Worm (Caenorhabditis elegans) whole organism, L2 larva: ENCODE data around the gene sfxn-1.1.

ENCODE experiments used
- C34F6.9 ChIP-seq: fragments of 150-350 bp; optimal IDR thresholded peaks from 2 replicates; lab custom pipeline; 2014; ENCODE audit warnings: missing biosample characterization, missing genetic modification characterization
- F13H6.1 ChIP-seq: sonication (generic microtip); optimal IDR thresholded peaks from 2 replicates; lab custom pipeline; 2016; ENCODE audit warnings: missing genetic modification characterization, missing compliant biosample characterization
- R02D3.7 ChIP-seq: fragments of 150-350 bp; optimal IDR thresholded peaks from 2 replicates; lab custom pipeline; 2014; ENCODE audit warnings: missing biosample characterization, missing genetic modification characterization
- ZK546.5 ChIP-seq: sonication (generic microtip); optimal IDR thresholded peaks from 2 replicates; lab custom pipeline; 2017; ENCODE audit warnings: missing biosample characterization, missing genetic modification characterization
- alr-1 ChIP-seq: fragments of 150-350 bp; optimal IDR thresholded peaks from 2 replicates; lab custom pipeline; 2014; ENCODE audit warnings: missing biosample characterization, missing genetic modification characterization
- ama-1 ChIP-seq: fragments of 150-350 bp; optimal IDR thresholded peaks from 2 replicates; lab custom pipeline; 2018; ENCODE audit warnings: inconsistent platforms
- blmp-1 ChIP-seq: sonication (generic microtip); optimal IDR thresholded peaks from 2 replicates; lab custom pipeline; 2017; ENCODE audit warnings: missing genetic modification characterization, mild to moderate bottlenecking, missing compliant biosample characterization, antibody characterized with exemption, moderate library complexity; ENCODE audit not compliant: insufficient read depth
- ceh-82 ChIP-seq: fragments of 150-350 bp; optimal IDR thresholded peaks from 2 replicates; lab custom pipeline; 2014; ENCODE audit warnings: missing biosample characterization, missing genetic modification characterization
- dmd-4 ChIP-seq: sonication (generic microtip); optimal IDR thresholded peaks from 2 replicates; lab custom pipeline; 2017; ENCODE audit warnings: missing biosample characterization, missing genetic modification characterization
- elt-3 ChIP-seq: sonication (generic microtip); optimal IDR thresholded peaks from 2 replicates; lab custom pipeline; 2017; ENCODE audit warnings: missing biosample characterization, missing genetic modification characterization
- fos-1 ChIP-seq: fragments of 150-350 bp; optimal IDR thresholded peaks from 2 replicates; lab custom pipeline; 2014; ENCODE audit warnings: missing biosample characterization, missing genetic modification characterization
- gmeb-1 ChIP-seq: fragments of 150-350 bp; optimal IDR thresholded peaks from 2 replicates; lab custom pipeline; 2014; ENCODE audit warnings: missing biosample characterization, missing genetic modification characterization
- lin-11 ChIP-seq: fragments of 150-350 bp; sonication (generic microtip); optimal IDR thresholded peaks from 2 replicates; lab custom pipeline; 2014; ENCODE audit warnings: missing biosample characterization, missing genetic modification characterization, inconsistent platforms, mixed read lengths
- lin-13 ChIP-seq: fragments of 150-350 bp; optimal IDR thresholded peaks from 2 replicates; lab custom pipeline; 2014; ENCODE audit warnings: missing biosample characterization, missing genetic modification reagents, missing genetic modification characterization
- lin-39 ChIP-seq: fragments of 150-350 bp; optimal IDR thresholded peaks from 2 replicates; lab custom pipeline; 2014; ENCODE audit warnings: missing biosample characterization, missing genetic modification reagents, missing genetic modification characterization
- lsy-2 ChIP-seq, 2 experiments: fragments of 150-350 bp in 1 of 2; sonication (generic microtip) in 1 of 2; optimal IDR thresholded peaks; 2 replicates each; lab custom pipeline; 2014 to 2017; ENCODE audit warnings: missing biosample characterization in 2 of 2, missing genetic modification characterization in 2 of 2
- nhr-10 ChIP-seq: sonication (generic microtip); optimal IDR thresholded peaks from 2 replicates; lab custom pipeline; 2017; ENCODE audit warnings: missing biosample characterization, missing genetic modification characterization
- nhr-11 ChIP-seq: fragments of 150-350 bp; optimal IDR thresholded peaks from 2 replicates; lab custom pipeline; 2014; ENCODE audit warnings: missing biosample characterization, missing genetic modification characterization
- nhr-129 ChIP-seq: fragments of 150-350 bp; optimal IDR thresholded peaks from 2 replicates; lab custom pipeline; 2014; ENCODE audit warnings: missing biosample characterization, missing genetic modification characterization
- nhr-21 ChIP-seq: fragments of 150-350 bp; optimal IDR thresholded peaks from 2 replicates; lab custom pipeline; 2014; ENCODE audit warnings: missing biosample characterization, missing genetic modification characterization
- nhr-23 ChIP-seq: fragments of 150-350 bp; optimal IDR thresholded peaks from 2 replicates; lab custom pipeline; 2014; ENCODE audit warnings: missing biosample characterization, missing genetic modification reagents, missing genetic modification characterization
- nhr-237 ChIP-seq: fragments of 150-350 bp; optimal IDR thresholded peaks from 2 replicates; lab custom pipeline; 2014; ENCODE audit warnings: missing biosample characterization, missing genetic modification characterization
- nhr-25 ChIP-seq: fragments of 150-350 bp; sonication (generic microtip); optimal IDR thresholded peaks from 3 replicates; lab custom pipeline; 2014; ENCODE audit warnings: missing biosample characterization, missing genetic modification characterization
- nhr-6 ChIP-seq: fragments of 150-350 bp; optimal IDR thresholded peaks from 2 replicates; lab custom pipeline; 2014; ENCODE audit warnings: missing biosample characterization, missing genetic modification characterization
- nhr-77 ChIP-seq: fragments of 150-350 bp; optimal IDR thresholded peaks from 2 replicates; lab custom pipeline; 2014; ENCODE audit warnings: missing biosample characterization, missing genetic modification characterization
- sma-3 ChIP-seq: sonication (generic microtip); optimal IDR thresholded peaks from 2 replicates; lab custom pipeline; 2016; ENCODE audit warnings: missing genetic modification reagents, missing genetic modification characterization, missing compliant biosample characterization
- sma-9 ChIP-seq, 2 experiments: fragments of 150-350 bp in 1 of 2; sonication (generic microtip) in 1 of 2; optimal IDR thresholded peaks; 2 replicates each; lab custom pipeline; 2014 to 2016; ENCODE audit warnings: missing genetic modification characterization in 2 of 2, mild to moderate bottlenecking in 1 of 2, missing biosample characterization in 1 of 2, missing compliant biosample characterization in 1 of 2, missing genetic modification reagents in 1 of 2, moderate library complexity in 1 of 2
- unc-55 ChIP-seq: fragments of 150-350 bp; sonication (generic microtip); optimal IDR thresholded peaks from 3 replicates; lab custom pipeline; 2014; ENCODE audit warnings: missing biosample characterization, missing genetic modification reagents, missing genetic modification characterization
- unc-62 ChIP-seq: fragments of 150-350 bp; optimal IDR thresholded peaks from 2 replicates; lab custom pipeline; 2014; ENCODE audit warnings: missing biosample characterization, missing genetic modification reagents, missing genetic modification characterization
- zag-1 ChIP-seq: fragments of 150-350 bp; optimal IDR thresholded peaks from 2 replicates; lab custom pipeline; 2014; ENCODE audit warnings: missing biosample characterization, missing genetic modification characterization
- ztf-1 ChIP-seq: fragments of 200-800 bp; sonication (Bioruptor generic); conservative IDR thresholded peaks from 2 replicates; pipeline ENCODE4 v1.3.6; 2022; ENCODE audit warnings: missing genetic modification characterization, missing compliant biosample characterization
- ztf-4 ChIP-seq: fragments of 150-350 bp; optimal IDR thresholded peaks from 2 replicates; lab custom pipeline; 2014; ENCODE audit warnings: missing biosample characterization, missing genetic modification characterization

The sfxn-1.1 gene

ce11 chrII:9558906-9559305, 40.2 kb upstream of the sfxn-1.1 start:
- no peak for TF ChIP-seq ztf-1
- no peak for TF ChIP-seq alr-1 (tag; lab: Kevin White, UChicago)
- TF ChIP-seq nhr-77 (tag; lab: Kevin White, UChicago) = no peak
- TF ChIP-seq nhr-25 (tag; lab: Kevin White, UChicago) = no peak
- no peak for TF ChIP-seq nhr-6 (tag; lab: Kevin White, UChicago)
- no peak for TF ChIP-seq ama-1 (lab: Kevin White, UChicago)
- TF ChIP-seq nhr-23 (tag; lab: Kevin White, UChicago) = no peak

- TF ChIP-seq blmp-1 = no peak
- TF ChIP-seq ztf-4 (tag; lab: Kevin White, UChicago) = no peak
- peak; percentile 13 for TF ChIP-seq nhr-129 (tag; lab: Kevin White, UChicago)
- TF ChIP-seq C34F6.9 (tag; lab: Kevin White, UChicago) = peak; percentile 40
- peak; percentile 16 for TF ChIP-seq nhr-25 (tag; lab: Kevin White, UChicago)
- TF ChIP-seq R02D3.7 (tag; lab: Kevin White, UChicago) = peak; percentile 28
Observed at ce11 chrII:9557437-9558150, 38.9 kb upstream of the sfxn-1.1 start, which contains the start of gene zfp-2. TSS of gene zfp-2 (plus strand) at chrII:9557650.

ce11 chrII:9556582-9556981, 37.9 kb upstream of the sfxn-1.1 start:
- no peak for TF ChIP-seq fos-1 (tag; lab: Kevin White, UChicago)
- TF ChIP-seq nhr-11 = no peak
- TF ChIP-seq sma-3 (GFP tag; lab: Kevin White, UChicago) = no peak
- TF ChIP-seq lin-11 (tag; lab: Kevin White, UChicago) = no peak
- no peak for TF ChIP-seq sma-9 (GFP tag; optimal IDR thresholded peaks at IDR 0.05; lab: Kevin White, UChicago)
- no peak for TF ChIP-seq sma-9 (tag; optimal IDR thresholded peaks at IDR 0.05; lab: Kevin White, UChicago)
- no peak for TF ChIP-seq unc-62 (GFP tag; lab: Kevin White, UChicago)
- TF ChIP-seq gmeb-1 (tag; lab: Kevin White, UChicago) = no peak
- TF ChIP-seq C34F6.9 (tag; lab: Kevin White, UChicago) = no peak
- no peak for TF ChIP-seq unc-55
- TF ChIP-seq lsy-2 (tag; optimal IDR thresholded peaks at IDR 0.05; lab: Kevin White, UChicago) = no peak
- no peak for TF ChIP-seq nhr-23 (tag; lab: Kevin White, UChicago)
- no peak for TF ChIP-seq R02D3.7 (tag; lab: Kevin White, UChicago)
- no peak for TF ChIP-seq F13H6.1
- no peak for TF ChIP-seq ama-1 (lab: Kevin White, UChicago)
- TF ChIP-seq nhr-237 (tag; lab: Kevin White, UChicago) = no peak
- TF ChIP-seq nhr-21 (tag; lab: Kevin White, UChicago) = no peak
- no peak for TF ChIP-seq ZK546.5 (tag; lab: Kevin White, UChicago)
- no peak for TF ChIP-seq ztf-1
- no peak for TF ChIP-seq ztf-4 (tag; lab: Kevin White, UChicago)
- no peak for TF ChIP-seq dmd-4 (tag; lab: Kevin White, UChicago)

- TF ChIP-seq ceh-82 (tag; lab: Kevin White, UChicago) (no peak), nhr-10 (no peak), sma-3 (GFP tag; lab: Kevin White, UChicago) (peak; percentile 18), lsy-2 (tag; optimal IDR thresholded peaks at IDR 0.05; lab: Kevin White, UChicago) (no peak), nhr-25 (tag; lab: Kevin White, UChicago) (peak; percentile 82), R02D3.7 (tag; lab: Kevin White, UChicago) (no peak), nhr-237 (tag; lab: Kevin White, UChicago) (no peak), nhr-21 (tag; lab: Kevin White, UChicago) (peak; percentile 34), elt-3 (tag; lab: Kevin White, UChicago) (no peak), zag-1 (tag; lab: Kevin White, UChicago) (no peak), lin-13 (GFP tag; lab: Kevin White, UChicago) (no peak), alr-1 (tag; lab: Kevin White, UChicago) (no peak), lin-39 (tag; lab: Kevin White, UChicago) (no peak), nhr-77 (tag; lab: Kevin White, UChicago) (no peak), sma-9 (GFP tag; optimal IDR thresholded peaks at IDR 0.05; lab: Kevin White, UChicago) (no peak), sma-9 (tag; optimal IDR thresholded peaks at IDR 0.05; lab: Kevin White, UChicago) (no peak)
Observed at ce11 chrII:9554925-9555553, 36.4 kb upstream of the sfxn-1.1 start, which contains the start of gene F35H8.2. TSS of gene F35H8.2 (plus strand) at chrII:9555503.
